Fruit fly (Drosophila melanogaster): ENCODE results near the gene CG32086.
"Not testable (repeated sequence)": the region's sequence is repeated elsewhere in the genome, so short reads cannot be mapped to it uniquely, and the experiment has no call there.

CG32086 gene

DNA sequence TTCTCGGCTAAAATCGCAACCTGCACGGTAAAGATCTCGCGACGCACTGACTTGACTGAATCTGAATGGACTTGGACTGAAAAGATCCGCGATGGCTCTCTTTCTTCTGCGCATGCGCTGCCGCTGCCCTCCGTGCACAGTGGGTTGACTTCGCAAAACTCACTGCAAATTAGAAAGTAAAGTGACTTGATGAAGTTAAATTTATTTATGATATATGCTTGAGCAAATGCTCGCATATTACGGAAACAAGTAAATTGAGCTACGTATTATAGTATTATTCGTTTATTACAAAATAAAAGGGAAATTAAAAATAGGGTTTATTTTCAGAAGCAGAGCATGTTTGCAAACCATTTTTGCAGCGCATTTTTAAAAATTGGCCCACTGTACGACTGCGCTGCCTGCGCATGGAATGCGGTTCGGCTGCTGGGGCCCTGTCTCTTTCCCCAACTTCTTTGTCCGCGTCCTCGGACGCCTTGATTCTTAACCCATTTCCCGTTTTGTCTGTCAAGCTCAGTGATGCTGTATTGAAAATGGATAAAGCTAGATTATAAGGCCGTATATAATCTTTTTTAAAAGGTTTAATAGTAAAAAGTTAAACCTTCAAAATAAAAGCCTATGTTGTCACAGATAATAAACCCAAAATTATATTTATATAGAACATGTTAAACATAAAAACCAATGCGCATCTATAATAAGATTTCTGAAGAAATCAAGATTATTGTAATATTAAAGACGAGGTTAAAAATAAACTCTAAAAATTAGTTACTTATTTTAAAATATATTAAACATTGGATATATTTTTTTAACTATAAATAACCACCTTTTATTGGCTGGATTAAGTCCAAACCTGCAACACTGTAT, 4.1 kb upstream of the CG32086 start, which contains the start of gene rt:
TSS of gene rt (minus strand) at position 51 of the 861 bp plus-strand sequence.
- TF ChIP-seq usp (GFP tag; optimal IDR thresholded peaks at IDR 0.05) (no peak), CG8478 (optimal IDR thresholded peaks at IDR 0.05) (no peak)

DNA sequence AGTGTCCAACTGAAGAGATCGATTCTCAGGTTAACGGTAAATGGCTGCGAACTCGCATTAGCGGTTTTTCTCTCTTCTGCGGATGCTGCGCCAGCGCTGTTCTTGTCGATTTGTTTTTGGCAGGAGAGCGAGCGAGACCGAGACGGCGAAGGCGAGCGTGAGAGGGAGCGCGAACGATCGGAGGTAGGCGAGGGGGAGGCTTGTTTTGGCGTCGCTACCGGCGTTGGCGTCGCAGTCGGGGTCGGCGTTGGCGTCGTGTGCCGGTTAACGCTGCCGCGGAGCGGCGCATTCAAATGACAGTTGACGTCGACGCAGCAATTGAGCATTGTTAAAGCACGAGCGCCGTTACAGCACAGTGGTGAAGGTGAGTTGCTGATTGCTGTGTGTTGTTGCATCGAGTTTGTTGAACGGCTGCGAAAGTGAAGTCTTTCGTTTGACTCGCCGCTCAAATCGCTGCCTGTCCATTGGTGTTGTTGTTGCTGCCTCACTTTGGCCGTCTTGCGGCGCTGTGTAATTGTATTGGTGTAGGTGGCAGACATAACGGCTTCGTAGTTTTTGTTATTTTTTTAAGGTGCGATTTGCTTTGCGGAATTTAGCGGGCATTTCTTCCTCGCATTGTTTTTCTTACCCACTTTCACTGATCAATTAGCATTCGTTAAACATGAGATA, 3.1 kb upstream of the CG32086 start:
- no peak for TF ChIP-seq psq (optimal IDR thresholded peaks at IDR 0.05)
- TF ChIP-seq Dll (optimal IDR thresholded peaks at IDR 0.05) = peak; percentile 70

DNA sequence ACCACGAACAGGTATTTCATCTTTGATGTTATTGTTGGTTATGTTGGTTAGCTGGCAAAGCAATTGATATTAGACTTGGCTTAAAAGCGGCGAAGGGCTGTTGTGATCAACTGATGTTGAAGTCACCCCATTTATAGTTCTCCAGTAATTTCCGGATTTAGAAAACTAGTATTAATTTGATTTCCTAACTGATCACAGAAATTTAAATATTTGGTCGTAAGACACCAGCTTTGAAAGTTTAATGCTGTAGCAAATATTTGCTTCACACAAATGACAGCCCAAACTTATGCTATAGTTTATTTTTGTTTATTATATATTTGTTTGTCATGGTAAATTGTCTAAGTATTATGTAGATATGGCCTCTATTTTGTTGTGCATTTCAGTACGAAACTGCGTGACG, 1.8 kb downstream of the CG32086 start, which contains the start of gene CG33269:
TSS of gene CG33269 (minus strand) at position 101 of the 400 bp plus-strand sequence.
- no peak for TF ChIP-seq usp (GFP tag; optimal IDR thresholded peaks at IDR 0.05)
- TF ChIP-seq CG8478 (optimal IDR thresholded peaks at IDR 0.05) = no peak
- no peak for TF ChIP-seq EcR (GFP tag; optimal IDR thresholded peaks at IDR 0.05)
- TF ChIP-seq Dll (optimal IDR thresholded peaks at IDR 0.05) = no peak
- TF ChIP-seq pan (optimal IDR thresholded peaks at IDR 0.05) = no peak
- TF ChIP-seq psq (optimal IDR thresholded peaks at IDR 0.05) = no peak

DNA sequence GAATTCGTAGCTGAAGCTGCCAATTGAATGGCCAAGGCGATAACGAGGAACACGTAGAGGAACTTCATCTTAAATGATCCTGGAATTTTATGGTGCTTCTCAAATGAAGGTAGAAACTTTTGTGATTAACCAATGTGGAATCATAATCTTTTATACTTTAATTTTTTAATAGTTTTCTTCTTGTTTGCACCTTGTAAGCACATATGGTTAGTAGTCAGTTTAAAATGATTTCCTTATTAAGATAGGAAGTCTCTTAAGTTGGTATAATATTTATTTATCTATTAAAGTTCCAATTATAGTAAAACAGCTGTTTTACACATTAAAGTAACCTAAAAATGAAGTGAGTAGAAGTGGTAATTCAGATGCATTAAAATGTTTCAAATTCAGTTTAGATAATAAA, 2.9 kb downstream of the CG32086 start, which contains the start of gene CG43391:
TSS of gene CG43391 (minus strand) at position 101 of the 400 bp plus-strand sequence.
- TF ChIP-seq CG8478 (optimal IDR thresholded peaks at IDR 0.05) (no peak), psq (optimal IDR thresholded peaks at IDR 0.05) (no peak), usp (GFP tag; optimal IDR thresholded peaks at IDR 0.05) (no peak), pan (optimal IDR thresholded peaks at IDR 0.05) (no peak), Dll (optimal IDR thresholded peaks at IDR 0.05) (no peak), EcR (GFP tag; optimal IDR thresholded peaks at IDR 0.05) (no peak)

DNA sequence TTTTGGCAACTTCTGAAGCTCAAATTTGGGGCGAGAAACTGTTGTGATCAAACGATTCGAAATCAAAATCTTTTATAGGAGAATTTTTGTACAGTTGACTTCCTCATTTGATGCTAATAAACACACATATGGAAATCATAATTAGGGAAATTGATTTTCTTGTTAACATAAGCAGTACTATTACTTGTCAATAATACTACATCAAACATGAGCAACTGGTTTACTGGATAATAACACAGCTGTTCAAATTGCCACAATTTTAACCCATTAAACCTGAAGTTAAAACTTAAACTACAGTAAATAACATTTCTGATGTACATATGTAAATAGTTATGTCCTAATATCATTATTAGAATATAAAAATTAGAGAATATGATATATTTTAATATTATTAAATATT, 3.9 kb downstream of the CG32086 start, which contains the start of gene CG43390:
TSS of gene CG43390 (minus strand) at position 32 of the 400 bp plus-strand sequence.
- TF ChIP-seq pan (optimal IDR thresholded peaks at IDR 0.05) (no peak), EcR (GFP tag; optimal IDR thresholded peaks at IDR 0.05) (no peak), psq (optimal IDR thresholded peaks at IDR 0.05) (no peak), usp (GFP tag; optimal IDR thresholded peaks at IDR 0.05) (no peak), CG8478 (optimal IDR thresholded peaks at IDR 0.05) (no peak), Dll (optimal IDR thresholded peaks at IDR 0.05) (no peak)

DNA sequence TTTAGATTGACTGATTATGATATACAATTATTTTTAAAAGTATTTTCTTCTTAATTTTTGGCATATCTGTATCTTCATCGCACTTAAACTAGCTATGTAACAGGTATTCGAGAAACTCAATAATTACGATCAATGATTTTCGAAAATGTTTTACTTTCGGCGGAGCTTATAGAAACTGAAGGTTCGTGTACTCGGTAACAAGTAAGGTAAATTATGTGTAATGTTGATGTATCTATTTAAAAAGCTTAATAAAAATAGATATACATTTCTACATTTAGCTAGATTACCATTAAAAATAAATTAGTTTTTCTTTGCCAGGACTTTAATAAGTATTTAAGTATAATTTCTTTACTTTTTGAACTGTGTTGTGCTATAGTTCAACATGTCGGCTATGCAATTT, 5.0 kb downstream of the CG32086 start:
- TF ChIP-seq EcR (GFP tag; optimal IDR thresholded peaks at IDR 0.05) = no peak
- no peak for TF ChIP-seq usp (GFP tag; optimal IDR thresholded peaks at IDR 0.05)
- TF ChIP-seq Dll (optimal IDR thresholded peaks at IDR 0.05) = no peak
- TF ChIP-seq psq (optimal IDR thresholded peaks at IDR 0.05) = no peak
- no peak for TF ChIP-seq pan (optimal IDR thresholded peaks at IDR 0.05)
- TF ChIP-seq CG8478 (optimal IDR thresholded peaks at IDR 0.05) = no peak

DNA sequence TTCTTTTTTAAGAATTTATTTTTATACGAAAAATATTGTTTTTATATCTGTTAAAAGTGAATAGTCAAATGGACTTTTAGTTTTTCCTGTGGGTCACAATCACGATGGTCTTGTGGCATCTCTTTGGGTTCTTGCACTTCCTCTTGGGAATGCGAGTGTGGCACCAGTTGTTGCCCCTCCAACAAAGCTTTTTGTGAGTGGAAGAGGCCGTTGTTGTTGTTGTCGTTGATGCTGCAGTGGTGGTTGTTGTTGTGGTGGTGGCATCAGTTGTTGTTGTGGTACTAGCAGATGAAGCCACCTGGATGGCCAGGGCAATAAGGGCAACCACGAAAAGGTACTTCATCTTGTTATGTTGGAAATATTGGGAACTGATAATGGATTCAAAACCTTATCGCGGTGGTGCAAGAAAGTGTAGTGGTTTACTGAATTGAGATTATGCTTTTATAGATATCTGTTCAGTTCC, 5.6 kb downstream of the CG32086 start, which contains the start of gene CG33270:
TSS of gene CG33270 (minus strand) at position 413 of the 463 bp plus-strand sequence.
- no peak for TF ChIP-seq pan (optimal IDR thresholded peaks at IDR 0.05)
- TF ChIP-seq EcR (GFP tag; optimal IDR thresholded peaks at IDR 0.05) = no peak
- TF ChIP-seq psq (optimal IDR thresholded peaks at IDR 0.05) = no peak
- no peak for TF ChIP-seq Dll (optimal IDR thresholded peaks at IDR 0.05)
- TF ChIP-seq CG8478 (optimal IDR thresholded peaks at IDR 0.05) = no peak
- TF ChIP-seq usp (GFP tag; optimal IDR thresholded peaks at IDR 0.05) = no peak

DNA sequence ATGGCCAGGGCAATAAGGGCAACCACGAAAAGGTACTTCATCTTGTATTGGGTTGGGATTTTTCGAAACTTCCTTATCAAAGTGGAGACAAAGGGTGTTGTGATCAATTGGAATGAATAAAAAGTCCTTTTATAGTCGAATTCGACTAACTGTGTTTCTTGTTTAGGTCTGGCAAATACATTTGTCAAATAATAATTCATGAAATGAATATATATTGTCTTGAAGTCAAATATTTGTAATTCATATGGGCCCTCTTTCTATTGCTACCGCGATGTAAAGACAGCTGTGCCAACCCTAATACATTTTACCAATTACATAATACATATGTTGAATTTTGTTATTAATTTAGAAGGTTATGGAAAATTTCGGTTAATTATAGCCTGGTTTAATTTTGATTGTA, 6.5 kb downstream of the CG32086 start, which contains the start of gene CG33271:
TSS of gene CG33271 (minus strand) at position 101 of the 400 bp plus-strand sequence.
- TF ChIP-seq psq (optimal IDR thresholded peaks at IDR 0.05) = no peak
- TF ChIP-seq CG8478 (optimal IDR thresholded peaks at IDR 0.05) = no peak
- TF ChIP-seq pan (optimal IDR thresholded peaks at IDR 0.05) = no peak
- TF ChIP-seq usp (GFP tag; optimal IDR thresholded peaks at IDR 0.05) = no peak
- no peak for TF ChIP-seq EcR (GFP tag; optimal IDR thresholded peaks at IDR 0.05)
- TF ChIP-seq Dll (optimal IDR thresholded peaks at IDR 0.05) = no peak

DNA sequence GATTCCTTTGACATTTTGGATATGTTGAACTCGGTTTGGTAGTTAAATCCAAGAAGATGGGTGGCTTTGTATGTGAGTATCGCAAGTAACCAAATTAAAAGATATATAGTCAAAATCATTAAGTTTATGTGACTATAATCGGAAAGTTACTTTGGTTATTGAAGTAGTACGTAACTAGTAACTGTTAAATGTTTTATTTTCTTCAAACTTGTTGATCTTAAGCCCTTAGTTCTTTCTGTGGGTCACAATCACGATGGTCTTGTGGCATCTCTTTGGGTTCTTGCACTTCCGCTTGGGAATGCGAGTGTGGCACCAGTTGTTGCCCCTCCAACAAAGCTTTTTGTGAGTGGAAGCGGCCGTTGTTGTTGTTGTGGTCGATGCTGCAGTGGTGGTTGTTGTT, 6.9 kb downstream of the CG32086 start, which contains the start of gene CG33489:
TSS of gene CG33489 (minus strand) at position 101 of the 400 bp plus-strand sequence.
- TF ChIP-seq CG8478 (optimal IDR thresholded peaks at IDR 0.05); Dll (optimal IDR thresholded peaks at IDR 0.05); EcR (GFP tag; optimal IDR thresholded peaks at IDR 0.05): not testable (repeated sequence)

DNA sequence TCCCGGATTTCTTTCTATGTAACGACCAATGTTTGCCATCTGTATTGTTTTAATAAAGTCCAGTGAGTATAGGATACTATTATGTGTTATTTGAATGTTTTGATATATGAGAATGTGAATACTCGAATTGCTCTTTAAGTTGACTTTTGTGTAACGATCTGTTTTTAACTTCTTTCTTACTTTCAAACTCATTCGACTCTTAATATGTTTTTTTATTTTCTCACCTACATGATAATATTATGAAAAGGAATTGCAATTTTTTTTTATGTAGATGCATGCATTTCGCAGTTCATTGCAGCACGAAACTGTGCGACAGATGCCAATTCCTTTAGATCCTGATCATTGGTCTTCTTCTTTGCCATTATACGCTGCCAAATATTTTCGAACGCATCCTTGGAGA, 9.3 kb downstream of the CG32086 start, which contains the start of gene CG33490:
TSS of gene CG33490 (minus strand) at position 101 of the 400 bp plus-strand sequence.
- TF ChIP-seq pan (optimal IDR thresholded peaks at IDR 0.05) (no peak), EcR (GFP tag; optimal IDR thresholded peaks at IDR 0.05) (no peak), CG8478 (optimal IDR thresholded peaks at IDR 0.05) (no peak)

DNA sequence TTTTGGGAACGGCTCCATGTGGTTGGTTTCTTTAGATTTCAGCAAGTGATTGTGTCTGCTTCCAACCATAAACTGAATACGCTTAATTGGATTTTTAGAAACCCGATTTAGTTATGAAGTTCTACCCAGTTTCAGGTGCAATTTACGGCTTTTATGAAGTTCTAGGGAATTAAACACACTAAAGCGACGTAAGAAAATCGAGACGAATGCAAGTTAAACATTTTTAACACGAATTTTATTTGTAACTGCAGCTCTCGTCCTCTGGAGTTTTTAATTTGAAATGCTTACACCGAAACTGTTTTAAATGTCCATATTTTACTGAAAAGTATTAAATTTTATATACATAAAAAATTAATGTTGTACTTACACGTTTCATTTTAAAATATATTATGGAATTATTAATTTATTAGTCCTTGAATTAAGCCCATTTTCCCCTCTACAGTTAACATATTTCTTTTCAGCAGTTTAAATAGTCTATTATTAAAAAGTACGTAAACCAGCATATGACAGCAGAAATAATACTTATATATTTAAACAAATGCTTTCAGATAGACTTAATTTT, 19.8 kb downstream of the CG32086 start, which contains the start of the genes CG46412 and CG33267:
TSS of gene CG46412 (minus strand) at position 101 of the 562 bp plus-strand sequence.
TSS of gene CG33267 (plus strand) at position 512 of the 562 bp plus-strand sequence.
- TF ChIP-seq psq (optimal IDR thresholded peaks at IDR 0.05) (no peak), CG8478 (optimal IDR thresholded peaks at IDR 0.05) (no peak), Dll (optimal IDR thresholded peaks at IDR 0.05) (no peak), usp (GFP tag; optimal IDR thresholded peaks at IDR 0.05) (no peak), pan (optimal IDR thresholded peaks at IDR 0.05) (no peak), EcR (GFP tag; optimal IDR thresholded peaks at IDR 0.05) (no peak)

All from whole organism.